Fruit fly (Drosophila melanogaster) whole organism, prepupa: ENCODE measurements around the gene CG17726.

Source experiments
- Blimp-1 ChIP-seq: fragments of 200-800 bp; sonication (Bioruptor generic); optimal IDR thresholded peaks from 3 replicates; lab custom pipeline; 2017; ENCODE audit warnings: missing biosample characterization, missing genetic modification characterization, mild to moderate bottlenecking, moderate library complexity, missing genetic modification reagents
- CG10631 ChIP-seq: fragments of 200-800 bp; sonication (Bioruptor generic); optimal IDR thresholded peaks from 2 replicates; lab custom pipeline; 2016; ENCODE audit warnings: missing biosample characterization, missing genetic modification characterization
- CG10669 ChIP-seq: fragments of 200-800 bp; sonication (Bioruptor generic); optimal IDR thresholded peaks from 3 replicates; lab custom pipeline; 2018; ENCODE audit warnings: missing biosample characterization, mild to moderate bottlenecking, missing genetic modification characterization, moderate library complexity
- CG11762 ChIP-seq: fragments of 200-800 bp; sonication (Bioruptor generic); optimal IDR thresholded peaks from 3 replicates; lab custom pipeline; 2016; ENCODE audit warnings: missing biosample characterization, missing genetic modification characterization; ENCODE audit not compliant: insufficient read depth
- CG15336 ChIP-seq: fragments of 200-800 bp; sonication (Bioruptor generic); IDR thresholded peaks from 2 replicates; pipeline ENCODE4 v1.3.6; 2022; ENCODE audit warnings: missing biosample characterization, missing genetic modification characterization
- CG1621 ChIP-seq: fragments of 200-800 bp; sonication (Bioruptor generic); optimal IDR thresholded peaks from 3 replicates; lab custom pipeline; 2018; ENCODE audit warnings: missing biosample characterization, mild to moderate bottlenecking, missing genetic modification characterization
- CG31627 ChIP-seq: fragments of 200-800 bp; sonication (Bioruptor generic); optimal IDR thresholded peaks from 3 replicates; lab custom pipeline; 2016; ENCODE audit warnings: missing biosample characterization, missing genetic modification characterization
- CG34406 ChIP-seq: fragments of 200-800 bp; sonication (Bioruptor generic); optimal IDR thresholded peaks from 3 replicates; lab custom pipeline; 2016; ENCODE audit warnings: missing biosample characterization, missing genetic modification characterization
- CG4318 ChIP-seq: fragments of 200-800 bp; sonication (Bioruptor generic); optimal IDR thresholded peaks from 3 replicates; lab custom pipeline; 2017; ENCODE audit warnings: missing biosample characterization, mild to moderate bottlenecking, missing genetic modification characterization
- CG6163 ChIP-seq: fragments of 200-800 bp; sonication (Bioruptor generic); IDR thresholded peaks from 3 replicates; pipeline ENCODE4 v1.3.6; 2022; ENCODE audit warnings: missing biosample characterization, missing genetic modification characterization
- CG6276 ChIP-seq: fragments of 200-800 bp; sonication (Bioruptor generic); optimal IDR thresholded peaks from 2 replicates; lab custom pipeline; 2017; ENCODE audit warnings: missing biosample characterization, mild to moderate bottlenecking, missing genetic modification characterization
- CG6854 ChIP-seq: fragments of 200-800 bp; sonication (Bioruptor generic); optimal IDR thresholded peaks from 2 replicates; lab custom pipeline; 2017; ENCODE audit warnings: missing biosample characterization, mild to moderate bottlenecking, missing genetic modification characterization
- CG7368 ChIP-seq: fragments of 200-800 bp; sonication (Bioruptor generic); optimal IDR thresholded peaks from 3 replicates; lab custom pipeline; 2016; ENCODE audit warnings: missing biosample characterization, missing genetic modification characterization
- CG8319 ChIP-seq: fragments of 200-800 bp; sonication (Bioruptor generic); optimal IDR thresholded peaks from 3 replicates; lab custom pipeline; 2016; ENCODE audit warnings: missing biosample characterization, missing genetic modification characterization
- CG9139 ChIP-seq: fragments of 200-800 bp; sonication (Bioruptor generic); optimal IDR thresholded peaks from 3 replicates; lab custom pipeline; 2017; ENCODE audit warnings: missing biosample characterization, mild to moderate bottlenecking, missing genetic modification characterization
- Eip75B ChIP-seq: fragments of 200-800 bp; sonication (Bioruptor generic); optimal IDR thresholded peaks from 3 replicates; lab custom pipeline; 2016; ENCODE audit warnings: missing biosample characterization, missing genetic modification characterization
- Eip93F ChIP-seq: fragments of 200-800 bp; sonication (Bioruptor generic); optimal IDR thresholded peaks from 2 replicates; lab custom pipeline; 2016; ENCODE audit warnings: missing biosample characterization, mild to moderate bottlenecking, missing genetic modification characterization
- Ets21C ChIP-seq: fragments of 200-800 bp; sonication (Bioruptor generic); optimal IDR thresholded peaks from 3 replicates; lab custom pipeline; 2016; ENCODE audit warnings: missing biosample characterization, missing genetic modification characterization
- Ets96B ChIP-seq: fragments of 200-800 bp; optimal IDR thresholded peaks from 2 replicates; lab custom pipeline; 2019; ENCODE audit warnings: missing biosample characterization, mild to moderate bottlenecking, missing genetic modification characterization, moderate library complexity
- Gug ChIP-seq: fragments of 200-800 bp; sonication (Bioruptor generic); IDR thresholded peaks from 2 replicates; pipeline ENCODE4 v1.3.6; 2022; ENCODE audit warnings: missing biosample characterization, missing genetic modification characterization
- Hr39 ChIP-seq: fragments of 200-800 bp; sonication (Bioruptor generic); optimal IDR thresholded peaks from 2 replicates; lab custom pipeline; 2016; ENCODE audit warnings: missing biosample characterization, missing genetic modification characterization
- Hr4 ChIP-seq: fragments of 200-800 bp; sonication (Bioruptor generic); optimal IDR thresholded peaks from 3 replicates; lab custom pipeline; 2016; ENCODE audit warnings: missing biosample characterization, missing genetic modification characterization
- Lpt ChIP-seq: fragments of 200-800 bp; sonication (Bioruptor generic); optimal IDR thresholded peaks from 3 replicates; lab custom pipeline; 2016; ENCODE audit warnings: missing biosample characterization, missing genetic modification characterization
- Met ChIP-seq: fragments of 200-800 bp; sonication (Bioruptor generic); optimal IDR thresholded peaks from 3 replicates; lab custom pipeline; 2016; ENCODE audit warnings: missing biosample characterization, missing genetic modification characterization
- Smox ChIP-seq: fragments of 200-800 bp; sonication (Bioruptor generic); optimal IDR thresholded peaks from 3 replicates; lab custom pipeline; 2016; ENCODE audit warnings: missing biosample characterization, missing genetic modification characterization
- Sox102F ChIP-seq: fragments of 200-800 bp; sonication (Bioruptor generic); optimal IDR thresholded peaks from 2 replicates; lab custom pipeline; 2016; ENCODE audit warnings: missing biosample characterization, mild to moderate bottlenecking, missing genetic modification characterization
- Sox15 ChIP-seq: fragments of 200-800 bp; sonication (Bioruptor generic); optimal IDR thresholded peaks from 3 replicates; lab custom pipeline; 2016; ENCODE audit warnings: missing biosample characterization, missing genetic modification characterization
- achi ChIP-seq: fragments of 200-800 bp; sonication (Bioruptor generic); optimal IDR thresholded peaks from 3 replicates; lab custom pipeline; 2016; ENCODE audit warnings: missing biosample characterization, missing genetic modification characterization
- cyc ChIP-seq: fragments of 200-800 bp; sonication (Bioruptor generic); optimal IDR thresholded peaks from 3 replicates; lab custom pipeline; 2016; ENCODE audit warnings: missing biosample characterization, missing genetic modification characterization
- dac ChIP-seq: fragments of 200-800 bp; sonication (Bioruptor generic); optimal IDR thresholded peaks from 2 replicates; lab custom pipeline; 2017; ENCODE audit warnings: missing biosample characterization, mild to moderate bottlenecking, missing genetic modification characterization
- eg ChIP-seq: fragments of 200-800 bp; sonication (Bioruptor generic); IDR thresholded peaks from 3 replicates; pipeline ENCODE4 v1.3.6; 2022; ENCODE audit warnings: missing biosample characterization, missing genetic modification characterization
- esn ChIP-seq: fragments of 200-800 bp; sonication (Bioruptor generic); optimal IDR thresholded peaks from 2 replicates; lab custom pipeline; 2016; ENCODE audit warnings: missing biosample characterization, mild to moderate bottlenecking, missing genetic modification characterization, moderate library complexity
- fkh ChIP-seq: fragments of 200-800 bp; sonication (Bioruptor generic); optimal IDR thresholded peaks from 3 replicates; lab custom pipeline; 2017; ENCODE audit warnings: missing biosample characterization, mild to moderate bottlenecking, missing genetic modification characterization, moderate library complexity
- lz ChIP-seq: fragments of 200-800 bp; sonication (Bioruptor generic); optimal IDR thresholded peaks from 3 replicates; lab custom pipeline; 2016; ENCODE audit warnings: missing biosample characterization, missing genetic modification characterization
- net ChIP-seq: fragments of 200-800 bp; sonication (Bioruptor generic); optimal IDR thresholded peaks from 3 replicates; lab custom pipeline; 2016; ENCODE audit warnings: missing biosample characterization, missing genetic modification characterization
- pdm3 ChIP-seq: fragments of 200-800 bp; sonication (Bioruptor generic); optimal IDR thresholded peaks from 3 replicates; lab custom pipeline; 2016; ENCODE audit warnings: missing biosample characterization, missing genetic modification characterization
- spab ChIP-seq: fragments of 200-800 bp; sonication (Bioruptor generic); optimal IDR thresholded peaks from 2 replicates; lab custom pipeline; 2017; ENCODE audit warnings: missing biosample characterization, mild to moderate bottlenecking, missing genetic modification characterization, missing genetic modification reagents
- svp ChIP-seq: fragments of 200-800 bp; sonication (Bioruptor generic); peaks from one replicate; lab custom pipeline; 2016; ENCODE audit warnings: missing biosample characterization, missing genetic modification characterization
- topi ChIP-seq: fragments of 200-800 bp; sonication (Bioruptor generic); optimal IDR thresholded peaks from 3 replicates; lab custom pipeline; 2016; ENCODE audit warnings: missing biosample characterization, missing genetic modification characterization
- vri ChIP-seq: fragments of 200-800 bp; sonication (Bioruptor generic); optimal IDR thresholded peaks from 3 replicates; lab custom pipeline; 2016; ENCODE audit warnings: missing biosample characterization, mild to moderate bottlenecking, missing genetic modification characterization

The CG17726 gene

dm6 chr3R:11234918-11235371 is 8.4 kb downstream of the CG17726 start, which contains the start of the genes Arfip and CG17721:
Arfip (minus strand) TSS chr3R:11235013.
CG17721 (plus strand) TSS chr3R:11235140.
- no peak for TF ChIP-seq Eip75B (GFP tag; lab: Kevin White, UChicago)
- TF ChIP-seq CG1621 (tag; lab: Kevin White, UChicago): peak; percentile 89

- no peak for TF ChIP-seq Lpt (GFP tag; lab: Kevin White, UChicago)
- TF ChIP-seq esn (GFP tag; lab: Kevin White, UChicago): peak; percentile 28
- no peak for TF ChIP-seq Smox (GFP tag; lab: Kevin White, UChicago)
- TF ChIP-seq Eip75B (GFP tag; lab: Kevin White, UChicago): no peak
- no peak for TF ChIP-seq eg
- no peak for TF ChIP-seq CG6163
- TF ChIP-seq CG4318 (GFP tag; lab: Kevin White, UChicago): no peak
- TF ChIP-seq fkh: peak; percentile 94
- no peak for TF ChIP-seq Hr4 (GFP tag; lab: Kevin White, UChicago)
- TF ChIP-seq Ets21C (GFP tag; lab: Kevin White, UChicago): no peak
- TF ChIP-seq Ets96B (tag; lab: Kevin White, UChicago): no peak
- TF ChIP-seq Met (GFP tag; lab: Kevin White, UChicago): no peak
- TF ChIP-seq CG7368: no peak
Measured at dm6 chr3R:11236041-11236440, 9.5 kb downstream of the CG17726 start, which contains the start of gene CG31441. CG31441 (plus strand) TSS chr3R:11236286.

- no peak for TF ChIP-seq spab (GFP tag; lab: Kevin White, UChicago)
- TF ChIP-seq fkh: peak; percentile 54
- TF ChIP-seq, all 60 proteins: peak for 1
Measured at dm6 chr3R:11237598-11237997, 11.0 kb downstream of the CG17726 start, which contains the start of gene CG31388. CG31388 (plus strand) TSS chr3R:11237815.

dm6 chr3R:11240891-11241290 is 14.3 kb downstream of the CG17726 start, which contains the start of the genes scpr-B and scpr-A:
scpr-B (minus strand) TSS chr3R:11240991.
scpr-A (plus strand) TSS chr3R:11241183.
- no peak for TF ChIP-seq CG9139 (GFP tag; lab: Kevin White, UChicago)
- TF ChIP-seq Sox102F: no peak
- no peak for TF ChIP-seq lz (GFP tag; lab: Kevin White, UChicago)
- no peak for TF ChIP-seq CG7368
- TF ChIP-seq topi (GFP tag; lab: Kevin White, UChicago): no peak
- no peak for TF ChIP-seq Sox15 (GFP tag; lab: Kevin White, UChicago)
- no peak for TF ChIP-seq achi (GFP tag; lab: Kevin White, UChicago)
- no peak for TF ChIP-seq CG6276 (GFP tag; lab: Kevin White, UChicago)

- no peak for TF ChIP-seq CG10631
- TF ChIP-seq CG9139 (GFP tag; lab: Kevin White, UChicago): peak; percentile 58
- no peak for TF ChIP-seq Eip93F (GFP tag; lab: Kevin White, UChicago)
- no peak for TF ChIP-seq topi (GFP tag; lab: Kevin White, UChicago)
- no peak for TF ChIP-seq Gug
- no peak for TF ChIP-seq CG11762 (GFP tag; lab: Kevin White, UChicago)
- peak; percentile 16 for TF ChIP-seq Ets96B (tag; lab: Kevin White, UChicago)
- TF ChIP-seq Ets21C (GFP tag; lab: Kevin White, UChicago): no peak
- TF ChIP-seq CG6854 (GFP tag; lab: Kevin White, UChicago): no peak
- TF ChIP-seq CG10669 (GFP tag; lab: Kevin White, UChicago): no peak
- TF ChIP-seq CG31627 (GFP tag; lab: Kevin White, UChicago): no peak
- TF ChIP-seq spab (GFP tag; lab: Kevin White, UChicago): no peak
- no peak for TF ChIP-seq Hr39 (GFP tag; lab: Kevin White, UChicago)
- peak; percentile 81 for TF ChIP-seq svp (GFP tag; lab: Kevin White, UChicago)
- TF ChIP-seq vri (GFP tag; lab: Kevin White, UChicago): peak; percentile 90
- TF ChIP-seq net: no peak
- peak; percentile 85 for TF ChIP-seq fkh
- no peak for TF ChIP-seq dac (GFP tag; lab: Kevin White, UChicago)
- no peak for TF ChIP-seq cyc (GFP tag; lab: Kevin White, UChicago)
- no peak for TF ChIP-seq CG8319
- no peak for TF ChIP-seq Lpt (GFP tag; lab: Kevin White, UChicago)
- TF ChIP-seq CG34406: no peak
- no peak for TF ChIP-seq esn (GFP tag; lab: Kevin White, UChicago)
- no peak for TF ChIP-seq CG15336 (GFP tag; lab: Robert Waterston, UW)
- TF ChIP-seq eg: no peak
- no peak for TF ChIP-seq Blimp-1
- TF ChIP-seq pdm3: no peak
Measured at dm6 chr3R:11243057-11243740, 16.6 kb downstream of the CG17726 start.
